Worm (Caenorhabditis elegans) whole organism, L1 larva: ENCODE data around the gene F11D5.6.

Source experiments
- C04F5.9 ChIP-seq: sonication (generic microtip); optimal IDR thresholded peaks from 2 replicates; lab custom pipeline; 2016; ENCODE audit warnings: missing genetic modification characterization, missing compliant biosample characterization
- F16B12.6 ChIP-seq: fragments of 150-350 bp; optimal IDR thresholded peaks from 2 replicates; lab custom pipeline; 2014; ENCODE audit warnings: missing biosample characterization, missing genetic modification characterization
- alr-1 ChIP-seq: fragments of 200-800 bp; sonication (Bioruptor generic); optimal IDR thresholded peaks from 2 replicates; lab custom pipeline; 2018; ENCODE audit warnings: borderline replicate concordance, mild to moderate bottlenecking, missing genetic modification characterization, missing compliant biosample characterization
- blmp-1 ChIP-seq: fragments of 150-350 bp; optimal IDR thresholded peaks from 2 replicates; lab custom pipeline; 2014; ENCODE audit warnings: missing biosample characterization, missing genetic modification characterization
- ceh-8 ChIP-seq: fragments of 200-800 bp; sonication (Bioruptor generic); optimal IDR thresholded peaks from 2 replicates; lab custom pipeline; 2018; ENCODE audit warnings: mild to moderate bottlenecking, missing genetic modification characterization, moderate library complexity, missing compliant biosample characterization
- ceh-82 ChIP-seq, 3 experiments: fragments of 150-350 bp in 1 of 3; sonication (generic microtip) in 2 of 3; optimal IDR thresholded peaks; 2 replicates each; lab custom pipeline; 2014 to 2017; ENCODE audit warnings: missing biosample characterization in 3 of 3, missing genetic modification characterization in 3 of 3
- efl-3 ChIP-seq: fragments of 200-800 bp; sonication (Bioruptor generic); optimal IDR thresholded peaks from 2 replicates; lab custom pipeline; 2018; ENCODE audit warnings: mild to moderate bottlenecking, missing genetic modification characterization, missing compliant biosample characterization
- fkh-10 ChIP-seq: sonication (generic microtip); optimal IDR thresholded peaks from 2 replicates; lab custom pipeline; 2017; ENCODE audit warnings: missing biosample characterization, missing genetic modification reagents, missing genetic modification characterization
- fkh-4 ChIP-seq: sonication (generic microtip); optimal IDR thresholded peaks from 2 replicates; lab custom pipeline; 2016; ENCODE audit warnings: missing compliant biosample characterization, missing genetic modification characterization, borderline replicate concordance
- fkh-8 ChIP-seq: sonication (generic microtip); optimal IDR thresholded peaks from 2 replicates; lab custom pipeline; 2016; ENCODE audit warnings: mild to moderate bottlenecking, missing genetic modification characterization, missing compliant biosample characterization
- fos-1 ChIP-seq: fragments of 150-350 bp; optimal IDR thresholded peaks from 2 replicates; lab custom pipeline; 2014; ENCODE audit warnings: missing biosample characterization, missing genetic modification characterization
- hpl-2 ChIP-seq: fragments of 150-350 bp; optimal IDR thresholded peaks from 2 replicates; lab custom pipeline; 2014; ENCODE audit warnings: missing biosample characterization, missing genetic modification reagents, missing genetic modification characterization
- irx-1 ChIP-seq: sonication (generic microtip); optimal IDR thresholded peaks from 2 replicates; lab custom pipeline; 2016; ENCODE audit warnings: missing genetic modification characterization, missing compliant biosample characterization
- mab-9 ChIP-seq: fragments of 200-800 bp; sonication (Bioruptor generic); IDR thresholded peaks from 2 replicates; pipeline ENCODE4 v1.3.6; 2022; ENCODE audit warnings: missing genetic modification reagents, missing genetic modification characterization, missing compliant biosample characterization
- mef-2 ChIP-seq: fragments of 150-350 bp; optimal IDR thresholded peaks from 2 replicates; lab custom pipeline; 2014; ENCODE audit warnings: missing biosample characterization, missing genetic modification characterization
- nhr-11 ChIP-seq: fragments of 150-350 bp; optimal IDR thresholded peaks from 2 replicates; lab custom pipeline; 2014; ENCODE audit warnings: missing biosample characterization, missing genetic modification characterization
- nhr-12 ChIP-seq: sonication (generic microtip); optimal IDR thresholded peaks from 2 replicates; lab custom pipeline; 2017; ENCODE audit warnings: missing biosample characterization, missing genetic modification characterization
- nhr-19 ChIP-seq: fragments of 200-800 bp; sonication (Bioruptor generic); conservative IDR thresholded peaks from 2 replicates; pipeline ENCODE4 v1.3.6; 2022; ENCODE audit warnings: missing genetic modification characterization, missing compliant biosample characterization
- nhr-28 ChIP-seq: fragments of 150-350 bp; optimal IDR thresholded peaks from 2 replicates; lab custom pipeline; 2014; ENCODE audit warnings: missing biosample characterization, missing genetic modification characterization
- nhr-47 ChIP-seq: sonication (generic microtip); optimal IDR thresholded peaks from 2 replicates; lab custom pipeline; 2016; ENCODE audit warnings: mild to moderate bottlenecking, missing genetic modification characterization, moderate library complexity, missing compliant biosample characterization
- nhr-71 ChIP-seq: sonication (generic microtip); optimal IDR thresholded peaks from 2 replicates; lab custom pipeline; 2016; ENCODE audit warnings: mild to moderate bottlenecking, missing genetic modification characterization, moderate library complexity, missing compliant biosample characterization
- nhr-77 ChIP-seq: fragments of 150-350 bp; optimal IDR thresholded peaks from 2 replicates; lab custom pipeline; 2014; ENCODE audit warnings: missing biosample characterization, missing genetic modification characterization
- nhr-84 ChIP-seq: sonication (generic microtip); optimal IDR thresholded peaks from 2 replicates; lab custom pipeline; 2017; ENCODE audit warnings: missing biosample characterization, missing genetic modification characterization
- nhr-85 ChIP-seq: sonication (generic microtip); peaks from one replicate; lab custom pipeline; 2016; ENCODE audit warnings: missing genetic modification characterization, inconsistent platforms, missing compliant biosample characterization
- pax-3 ChIP-seq: fragments of 200-800 bp; sonication (Bioruptor generic); optimal IDR thresholded peaks from 2 replicates; lab custom pipeline; 2018; ENCODE audit warnings: mild to moderate bottlenecking, missing genetic modification characterization, moderate library complexity, missing compliant biosample characterization
- pqm-1 ChIP-seq: sonication (generic microtip); optimal IDR thresholded peaks from 3 replicates; lab custom pipeline; 2017; ENCODE audit warnings: missing biosample characterization, missing genetic modification characterization
- rnt-1 ChIP-seq: sonication (generic microtip); optimal IDR thresholded peaks from 2 replicates; lab custom pipeline; 2016; ENCODE audit warnings: mild to moderate bottlenecking, missing genetic modification characterization, moderate library complexity, missing compliant biosample characterization
- snu-23 ChIP-seq: sonication (generic microtip); optimal IDR thresholded peaks from 2 replicates; lab custom pipeline; 2016; ENCODE audit warnings: missing genetic modification characterization, missing compliant biosample characterization
- sup-37 ChIP-seq: fragments of 200-800 bp; sonication (Bioruptor generic); optimal IDR thresholded peaks from 2 replicates; lab custom pipeline; 2018; ENCODE audit warnings: mild to moderate bottlenecking, missing genetic modification characterization, missing compliant biosample characterization
- unc-130 ChIP-seq: fragments of 150-350 bp; optimal IDR thresholded peaks from 2 replicates; lab custom pipeline; 2017; ENCODE audit warnings: missing biosample characterization, missing genetic modification characterization, inconsistent platforms
- unc-30 ChIP-seq: sonication (generic microtip); optimal IDR thresholded peaks from 2 replicates; lab custom pipeline; 2017; ENCODE audit warnings: missing biosample characterization, missing genetic modification characterization
- unc-86 ChIP-seq: sonication (generic microtip); optimal IDR thresholded peaks from 2 replicates; lab custom pipeline; 2016; ENCODE audit warnings: missing genetic modification characterization, missing compliant biosample characterization
- unc-98 ChIP-seq: fragments of 200-800 bp; sonication (Bioruptor generic); IDR thresholded peaks from 2 replicates; pipeline ENCODE4 v1.3.6; 2022; ENCODE audit warnings: missing genetic modification characterization, missing compliant biosample characterization
- zag-1 ChIP-seq: fragments of 150-350 bp; optimal IDR thresholded peaks from 2 replicates; lab custom pipeline; 2014; ENCODE audit warnings: missing biosample characterization, missing genetic modification characterization
- zip-4 ChIP-seq: fragments of 200-800 bp; sonication (Bioruptor generic); optimal IDR thresholded peaks from 2 replicates; lab custom pipeline; 2018; ENCODE audit warnings: mild to moderate bottlenecking, missing genetic modification characterization, moderate library complexity, missing compliant biosample characterization
- ztf-11 ChIP-seq, 2 experiments: sonication (generic microtip); optimal IDR thresholded peaks; 2 replicates each; lab custom pipeline; 2016 to 2017; ENCODE audit warnings: missing genetic modification characterization in 2 of 2, missing biosample characterization in 1 of 2, missing compliant biosample characterization in 1 of 2
- ztf-4 ChIP-seq: fragments of 150-350 bp; optimal IDR thresholded peaks from 2 replicates; lab custom pipeline; 2014; ENCODE audit warnings: missing biosample characterization, missing genetic modification characterization

Gene F11D5.6

DNA sequence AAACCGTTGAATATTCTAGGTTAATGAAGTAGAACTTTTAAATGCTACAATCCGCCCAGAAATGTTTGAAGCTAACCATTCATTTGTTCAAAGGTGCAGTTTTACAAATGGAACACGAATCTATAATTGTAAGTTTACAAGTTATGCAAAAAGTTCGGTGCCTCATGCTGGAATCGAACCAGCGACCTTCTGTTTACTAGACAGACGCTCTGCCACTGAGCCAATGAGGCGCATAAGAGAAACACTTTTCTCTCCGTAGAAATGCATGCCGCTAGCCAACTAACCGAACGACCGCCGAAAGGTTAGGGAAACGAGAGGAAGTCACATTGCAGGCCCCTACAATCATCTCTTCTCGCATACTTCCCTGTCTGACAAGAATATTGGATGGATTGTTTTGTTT lies 45.2 kb upstream of the F11D5.6 start (continued):
- TF ChIP-seq nhr-71 (peak; percentile 75), zag-1 (tag; lab: Kevin White, UChicago) (no peak), ztf-4 (no peak), nhr-12 (tag; lab: Kevin White, UChicago) (no peak), ceh-8 (GFP tag; lab: Kevin White, UChicago) (peak; percentile 43), alr-1 (tag; lab: Kevin White, UChicago) (no peak)

DNA sequence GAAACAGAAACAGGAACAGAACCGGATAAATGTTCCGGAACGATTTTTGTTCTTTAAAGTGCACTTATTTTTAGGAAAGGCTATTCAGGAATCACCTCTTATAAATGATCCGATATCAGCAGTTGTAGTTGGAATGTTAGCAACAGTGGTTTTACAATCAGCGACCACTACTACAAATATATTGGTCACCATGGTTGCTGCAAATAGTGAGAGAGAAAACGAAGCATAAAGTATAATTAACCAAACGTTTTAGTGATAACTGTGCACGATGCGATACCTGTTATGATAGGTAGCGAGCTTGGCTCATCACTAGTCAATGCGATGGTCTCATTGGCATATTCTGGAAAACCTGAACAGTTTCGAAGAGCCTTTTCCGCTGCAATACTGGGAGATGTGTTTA lies 43.4 kb upstream of the F11D5.6 start:
- TF ChIP-seq fkh-8: no peak
- TF ChIP-seq F16B12.6: no peak
- TF ChIP-seq unc-86: no peak
- TF ChIP-seq rnt-1: no peak
- no peak for TF ChIP-seq nhr-77 (tag; lab: Kevin White, UChicago)
- no peak for TF ChIP-seq nhr-47
- TF ChIP-seq irx-1 (tag; lab: Kevin White, UChicago): no peak
- no peak for TF ChIP-seq unc-30 (tag; lab: Kevin White, UChicago)
- no peak for TF ChIP-seq efl-3 (GFP tag; lab: Kevin White, UChicago)
- TF ChIP-seq ceh-8 (GFP tag; lab: Kevin White, UChicago): no peak
- no peak for TF ChIP-seq nhr-12 (tag; lab: Kevin White, UChicago)
- no peak for TF ChIP-seq alr-1 (tag; lab: Kevin White, UChicago)
- TF ChIP-seq mab-9 (GFP tag; lab: Robert Waterston, UW): no peak
- TF ChIP-seq nhr-19 (GFP tag; lab: Robert Waterston, UW): no peak
- TF ChIP-seq fkh-4: no peak
- TF ChIP-seq zip-4 (GFP tag; lab: Kevin White, UChicago): no peak
- TF ChIP-seq pax-3 (tag; lab: Kevin White, UChicago): no peak
- no peak for TF ChIP-seq ztf-11 (tag; optimal IDR thresholded peaks at IDR 0.05; lab: Kevin White, UChicago)
- no peak for TF ChIP-seq snu-23

DNA sequence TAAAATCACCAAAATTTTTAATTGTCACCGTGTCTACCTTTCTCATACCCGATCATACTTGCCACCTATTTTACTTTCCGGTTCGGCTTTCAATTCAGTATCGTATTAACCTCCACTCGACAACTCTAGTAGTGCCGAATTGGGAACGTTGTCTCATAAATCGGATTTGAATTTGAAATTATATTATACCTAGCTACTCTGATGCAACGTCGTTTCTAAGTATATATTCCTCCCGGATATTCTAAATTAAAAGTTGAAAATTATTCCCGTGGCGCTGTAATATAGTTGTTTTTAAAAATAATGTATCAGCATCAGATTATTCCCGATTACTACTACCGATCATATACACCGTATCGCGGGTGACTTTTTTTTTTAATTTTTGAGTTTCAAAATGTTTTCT lies 42.6 kb upstream of the F11D5.6 start, which contains the start of gene ZK563.2:
Gene ZK563.2 (plus strand): TSS at position 301 of the 400 bp plus-strand sequence.
- no peak for TF ChIP-seq rnt-1
- TF ChIP-seq fkh-4: no peak
- no peak for TF ChIP-seq nhr-11 (tag; lab: Kevin White, UChicago)
- no peak for TF ChIP-seq hpl-2 (GFP tag; lab: Kevin White, UChicago)
- no peak for TF ChIP-seq alr-1 (tag; lab: Kevin White, UChicago)
- TF ChIP-seq mef-2 (tag; lab: Kevin White, UChicago): no peak
- TF ChIP-seq ceh-82 (tag; optimal IDR thresholded peaks at IDR 0.05; lab: Kevin White, UChicago): no peak
- no peak for TF ChIP-seq pqm-1 (tag; lab: Kevin White, UChicago)

DNA sequence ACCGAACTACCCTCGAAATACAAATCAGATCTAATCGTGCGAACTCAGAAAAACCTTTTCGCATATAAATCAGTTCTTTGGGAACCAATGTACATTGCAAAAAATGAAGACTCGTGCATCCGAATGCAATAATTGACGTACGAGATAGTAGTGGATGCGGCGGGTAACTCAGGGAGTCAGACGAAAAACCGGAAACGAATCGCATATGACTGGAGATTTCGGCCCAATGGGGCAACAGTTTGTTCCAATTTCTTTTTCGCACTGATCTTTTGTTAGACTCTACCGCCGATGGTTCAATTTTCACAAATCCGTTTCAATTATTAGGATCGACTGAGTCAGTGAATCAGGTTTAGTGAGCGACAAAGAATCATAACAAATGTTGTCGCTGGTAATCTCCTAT lies 40.7 kb upstream of the F11D5.6 start:
- TF ChIP-seq fkh-8: no peak
- TF ChIP-seq unc-130 (tag; lab: Kevin White, UChicago): no peak
- peak; percentile 55 for TF ChIP-seq nhr-85 (tag; lab: Kevin White, UChicago)
- no peak for TF ChIP-seq nhr-28
- no peak for TF ChIP-seq nhr-84

DNA sequence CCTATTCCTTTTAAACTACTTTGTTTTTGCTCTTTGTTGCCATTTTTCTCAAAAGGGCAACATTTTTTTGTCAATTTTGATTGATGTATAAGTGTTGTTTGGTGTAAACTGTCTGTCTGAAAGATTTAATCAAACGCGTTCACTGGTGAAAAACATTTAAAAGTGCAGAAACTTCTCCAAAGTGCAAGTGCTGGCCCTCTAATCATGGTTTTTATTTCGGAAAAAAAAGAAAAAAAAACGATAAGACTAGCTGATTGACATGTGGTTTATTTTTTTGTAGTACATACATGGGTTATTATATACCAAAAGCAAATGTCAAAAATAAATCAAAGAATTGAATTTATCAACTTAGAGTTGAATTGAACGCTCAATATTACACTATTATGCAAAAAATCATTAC lies 36.3 kb upstream of the F11D5.6 start, which contains the start of gene dhs-26:
Gene dhs-26 (minus strand): TSS at position 116 of the 400 bp plus-strand sequence.
- TF ChIP-seq F16B12.6 (no peak), C04F5.9 (tag; lab: Kevin White, UChicago) (no peak), fkh-10 (GFP tag; lab: Kevin White, UChicago) (no peak), fkh-8 (no peak), unc-98 (GFP tag; lab: Robert Waterston, UW) (no peak), fos-1 (no peak), sup-37 (GFP tag; lab: Kevin White, UChicago) (no peak), blmp-1 (no peak), ceh-82 (tag; optimal IDR thresholded peaks at IDR 0.05; lab: Kevin White, UChicago) (no peak)
